Worm (Caenorhabditis elegans): ENCODE results near the gene C09B8.3.

- TF ChIP-seq flt-1 (GFP tag; IDR thresholded peaks at IDR 0.05) = no peak
- TF ChIP-seq tab-1 (GFP tag; IDR thresholded peaks at IDR 0.05) = no peak
- no peak for TF ChIP-seq cog-1 (tag; optimal IDR thresholded peaks at IDR 0.05)
- no peak for TF ChIP-seq ztf-23 (GFP tag; IDR thresholded peaks at IDR 0.05)
- TF ChIP-seq med-1 (GFP tag; optimal IDR thresholded peaks at IDR 0.05; ENCODE audit: insufficient read depth) = no peak
- TF ChIP-seq ztf-29 (GFP tag; IDR thresholded peaks at IDR 0.05) = no peak
- TF ChIP-seq ref-1 (GFP tag; conservative IDR thresholded peaks at IDR 0.05) = no peak
- TF ChIP-seq T22C8.4 (GFP tag; IDR thresholded peaks at IDR 0.05) = no peak
- TF ChIP-seq klf-2 (GFP tag; conservative IDR thresholded peaks at IDR 0.05) = no peak
Measured at ce11 chrX:6022469-6022868, 12.0 kb upstream of the C09B8.3 start, which contains the start of gene lelo-3.
